Fruit fly (Drosophila melanogaster) whole organism, embryonic: Measurements from ENCODE around the gene nuf.

Experiments
- Ada2b ChIP-seq: fragments of 200-800 bp; sonication (Bioruptor generic); IDR thresholded peaks from 2 replicates; pipeline ENCODE4 v1.3.6; 2022; ENCODE audit warnings: missing biosample characterization, missing genetic modification characterization
- Aef1 ChIP-seq: fragments of 200-800 bp; sonication (Bioruptor generic); IDR thresholded peaks from 3 replicates; pipeline ENCODE4 v1.3.6; 2022; ENCODE audit warnings: missing biosample characterization, missing genetic modification characterization
- BEAF-32 ChIP-seq: fragments of 200-800 bp; sonication (Bioruptor generic); optimal IDR thresholded peaks from 3 replicates; lab custom pipeline; 2017; ENCODE audit warnings: missing biosample characterization, missing genetic modification characterization, mild to moderate bottlenecking, moderate library complexity, missing genetic modification reagents
- CG11723 ChIP-seq: fragments of 200-800 bp; sonication (Bioruptor generic); optimal IDR thresholded peaks from 2 replicates; lab custom pipeline; 2017; ENCODE audit warnings: missing biosample characterization, mild to moderate bottlenecking, missing genetic modification characterization
- CG13624 ChIP-seq: fragments of 200-800 bp; sonication (Bioruptor generic); optimal IDR thresholded peaks from 2 replicates; lab custom pipeline; 2016; ENCODE audit warnings: missing biosample characterization, missing genetic modification characterization
- CG14710 ChIP-seq: fragments of 200-800 bp; sonication (Bioruptor generic); optimal IDR thresholded peaks from 3 replicates; lab custom pipeline; 2019; ENCODE audit warnings: missing biosample characterization, mild to moderate bottlenecking, missing genetic modification characterization, moderate library complexity
- CG14965 ChIP-seq: fragments of 200-800 bp; sonication (Bioruptor generic); optimal IDR thresholded peaks from 2 replicates; lab custom pipeline; 2016; ENCODE audit warnings: missing biosample characterization, missing genetic modification characterization, borderline replicate concordance
- CG18011 ChIP-seq: fragments of 200-800 bp; sonication (Bioruptor generic); optimal IDR thresholded peaks from 2 replicates; lab custom pipeline; 2017; ENCODE audit warnings: missing biosample characterization, missing genetic modification characterization, mild to moderate bottlenecking, moderate library complexity, missing genotype
- CG2129 ChIP-seq: fragments of 200-800 bp; sonication (Bioruptor generic); IDR thresholded peaks from 2 replicates; pipeline ENCODE4 v1.3.6; 2022; ENCODE audit warnings: missing biosample characterization, missing genetic modification characterization; ENCODE audit not compliant: partially characterized antibody
- CG2199 ChIP-seq: fragments of 200-800 bp; sonication (Bioruptor generic); IDR thresholded peaks from 3 replicates; pipeline ENCODE4 v1.3.6; 2022; ENCODE audit warnings: missing biosample characterization, missing genetic modification characterization
- CG30020 ChIP-seq: fragments of 200-800 bp; optimal IDR thresholded peaks from 2 replicates; lab custom pipeline; 2019; ENCODE audit warnings: missing biosample characterization, mild to moderate bottlenecking, missing genetic modification characterization, moderate library complexity
- CG34224 ChIP-seq: fragments of 200-800 bp; sonication (Bioruptor generic); IDR thresholded peaks from 3 replicates; pipeline ENCODE4 v1.3.6; 2022; ENCODE audit warnings: missing biosample characterization, missing genetic modification characterization; ENCODE audit not compliant: partially characterized antibody
- CG4328 ChIP-seq: fragments of 200-800 bp; sonication (Bioruptor generic); optimal IDR thresholded peaks from 3 replicates; lab custom pipeline; 2017; ENCODE audit warnings: missing biosample characterization, missing genetic modification reagents, missing genetic modification characterization
- CG43689 ChIP-seq: fragments of 200-800 bp; sonication (Bioruptor generic); IDR thresholded peaks from 2 replicates; pipeline ENCODE4 v1.3.6; 2022; ENCODE audit warnings: missing biosample characterization, missing genetic modification characterization
- CG4730 ChIP-seq: fragments of 200-800 bp; sonication (Bioruptor generic); IDR thresholded peaks from 2 replicates; pipeline ENCODE4 v1.3.6; 2022; ENCODE audit warnings: missing biosample characterization, missing genetic modification characterization
- CG6175 ChIP-seq: fragments of 200-800 bp; sonication (Bioruptor generic); IDR thresholded peaks from 3 replicates; pipeline ENCODE4 v1.3.6; 2022; ENCODE audit warnings: missing biosample characterization, missing genetic modification characterization
- CG6654 ChIP-seq: fragments of 200-800 bp; sonication (Bioruptor generic); optimal IDR thresholded peaks from 2 replicates; lab custom pipeline; 2017; ENCODE audit warnings: missing biosample characterization, mild to moderate bottlenecking, missing genetic modification characterization
- CG7745 ChIP-seq: fragments of 200-800 bp; sonication (Bioruptor generic); optimal IDR thresholded peaks from 2 replicates; lab custom pipeline; 2018; ENCODE audit warnings: missing biosample characterization, mild to moderate bottlenecking, missing genetic modification characterization, moderate library complexity
- CG8359 ChIP-seq: fragments of 200-800 bp; sonication (Bioruptor generic); optimal IDR thresholded peaks from 2 replicates; lab custom pipeline; 2017; ENCODE audit warnings: missing biosample characterization, mild to moderate bottlenecking, missing genetic modification characterization, borderline replicate concordance
- CG9876 ChIP-seq: fragments of 200-800 bp; sonication (Bioruptor generic); optimal IDR thresholded peaks from 2 replicates; lab custom pipeline; 2016; ENCODE audit warnings: missing biosample characterization, missing genetic modification characterization
- Chrac-16 ChIP-seq: fragments of 200-800 bp; sonication (Bioruptor generic); optimal IDR thresholded peaks from 3 replicates; lab custom pipeline; 2016; ENCODE audit warnings: missing biosample characterization, missing genetic modification characterization
- D19A ChIP-seq: fragments of 200-800 bp; optimal IDR thresholded peaks from 3 replicates; lab custom pipeline; 2019; ENCODE audit warnings: missing biosample characterization, mild to moderate bottlenecking, missing genetic modification characterization, moderate library complexity
- Doc3 ChIP-seq: fragments of 200-800 bp; sonication (Bioruptor generic); IDR thresholded peaks from 3 replicates; pipeline ENCODE4 v1.3.6; 2022; ENCODE audit warnings: missing biosample characterization, missing genetic modification characterization; ENCODE audit not compliant: partially characterized antibody
- Ets97D ChIP-seq: fragments of 200-800 bp; sonication (Bioruptor generic); optimal IDR thresholded peaks from 3 replicates; lab custom pipeline; 2016; ENCODE audit warnings: missing biosample characterization, missing genetic modification characterization
- Gug ChIP-seq: fragments of 200-800 bp; sonication (Bioruptor generic); IDR thresholded peaks from 4 replicates; pipeline ENCODE4 v1.3.6; 2022; ENCODE audit warnings: missing biosample characterization, missing genetic modification characterization
- Hsf ChIP-seq: fragments of 200-800 bp; sonication (Bioruptor generic); optimal IDR thresholded peaks from 3 replicates; lab custom pipeline; 2016; ENCODE audit warnings: missing biosample characterization, missing genetic modification characterization
- Lim3 ChIP-seq: fragments of 200-800 bp; sonication (Bioruptor generic); IDR thresholded peaks from 2 replicates; pipeline ENCODE4 v1.3.6; 2022; ENCODE audit warnings: missing biosample characterization, missing genetic modification characterization
- Meics ChIP-seq: fragments of 200-800 bp; sonication (Bioruptor generic); optimal IDR thresholded peaks from 2 replicates; lab custom pipeline; 2017; ENCODE audit warnings: missing biosample characterization, mild to moderate bottlenecking, missing genetic modification characterization
- Opbp ChIP-seq: fragments of 200-800 bp; sonication (Bioruptor generic); IDR thresholded peaks from 3 replicates; pipeline ENCODE4 v1.3.6; 2022; ENCODE audit warnings: missing biosample characterization, missing genetic modification characterization; ENCODE audit not compliant: partially characterized antibody
- Xbp1 ChIP-seq: fragments of 200-800 bp; sonication (Bioruptor generic); optimal IDR thresholded peaks from 3 replicates; lab custom pipeline; 2016; ENCODE audit warnings: missing biosample characterization, mild to moderate bottlenecking, missing genetic modification characterization
- YL-1 ChIP-seq: fragments of 200-800 bp; sonication (Bioruptor generic); optimal IDR thresholded peaks from 3 replicates; lab custom pipeline; 2017; ENCODE audit warnings: missing biosample characterization, mild to moderate bottlenecking, missing genetic modification characterization
- corto ChIP-seq: fragments of 200-800 bp; sonication (Bioruptor generic); optimal IDR thresholded peaks from 2 replicates; lab custom pipeline; 2016; ENCODE audit warnings: missing biosample characterization, mild to moderate bottlenecking, missing genetic modification characterization, moderate library complexity
- da ChIP-seq: fragments of 200-800 bp; sonication (Bioruptor generic); optimal IDR thresholded peaks from 2 replicates; lab custom pipeline; 2016; ENCODE audit warnings: missing biosample characterization, missing genetic modification characterization
- danr ChIP-seq: fragments of 200-800 bp; sonication (Bioruptor generic); IDR thresholded peaks from 2 replicates; pipeline ENCODE4 v1.3.6; 2022; ENCODE audit warnings: missing biosample characterization, missing genetic modification characterization
- klu ChIP-seq: fragments of 200-800 bp; sonication (Bioruptor generic); IDR thresholded peaks from 2 replicates; pipeline ENCODE4 v1.3.6; 2022; ENCODE audit warnings: missing biosample characterization, missing genetic modification characterization
- phol ChIP-seq: fragments of 200-800 bp; sonication (Bioruptor generic); optimal IDR thresholded peaks from 3 replicates; lab custom pipeline; 2018; ENCODE audit warnings: missing biosample characterization, mild to moderate bottlenecking, missing genetic modification characterization, moderate library complexity
- prd ChIP-seq, 3 experiments: fragments of >200 bp in 2 of 3; fragments of 200-800 bp in 1 of 3; sonication (Bioruptor generic) in 1 of 3; optimal IDR thresholded peaks in 2 of 3; IDR thresholded peaks in 1 of 3; 2 replicates in 2 of 3; 3 replicates in 1 of 3; pipeline versions ENCODE4 v1.3.6 to Lab custom; 2017 to 2022; ENCODE audit warnings: missing biosample characterization in 1 of 3, missing genetic modification characterization in 1 of 3
- rib ChIP-seq: fragments of 200-800 bp; sonication (Bioruptor generic); IDR thresholded peaks from 2 replicates; pipeline ENCODE4 v1.3.6; 2022; ENCODE audit warnings: missing biosample characterization, missing genetic modification characterization
- row ChIP-seq: fragments of 200-800 bp; sonication (Bioruptor generic); IDR thresholded peaks from 3 replicates; pipeline ENCODE4 v1.3.6; 2022; ENCODE audit warnings: missing biosample characterization, missing genetic modification characterization
- schlank ChIP-seq: fragments of 200-800 bp; sonication (Bioruptor generic); optimal IDR thresholded peaks from 2 replicates; lab custom pipeline; 2018; ENCODE audit warnings: missing biosample characterization, mild to moderate bottlenecking, missing genetic modification characterization
- sens ChIP-seq: fragments of 200-800 bp; sonication (Bioruptor generic); peaks from one replicate; lab custom pipeline; 2016; ENCODE audit warnings: missing biosample characterization, missing genetic modification characterization
- sens-2 ChIP-seq: fragments of 200-800 bp; sonication (Bioruptor generic); IDR thresholded peaks from 2 replicates; pipeline ENCODE4 v1.3.6; 2022; ENCODE audit warnings: missing biosample characterization, missing genetic modification characterization
- slp2 ChIP-seq: fragments of 200-800 bp; sonication (Bioruptor generic); optimal IDR thresholded peaks from 2 replicates; lab custom pipeline; 2016; ENCODE audit warnings: missing biosample characterization, missing genetic modification characterization
- tll ChIP-seq, 2 experiments: fragments of 200-800 bp in 1 of 2; fragments of >200 bp in 1 of 2; sonication (Bioruptor generic) in 1 of 2; optimal IDR thresholded peaks; 2 replicates each; lab custom pipeline; 2017 to 2019; ENCODE audit warnings: missing biosample characterization in 2 of 2, missing genetic modification characterization in 2 of 2, mild to moderate bottlenecking in 1 of 2, moderate library complexity in 1 of 2
- unc-4 ChIP-seq: fragments of 200-800 bp; sonication (Bioruptor generic); IDR thresholded peaks from 2 replicates; pipeline ENCODE4 v1.3.6; 2022; ENCODE audit warnings: missing biosample characterization, missing genetic modification characterization; ENCODE audit not compliant: partially characterized antibody
- wdn ChIP-seq: fragments of 200-800 bp; sonication (Bioruptor generic); IDR thresholded peaks from 2 replicates; pipeline ENCODE4 v1.3.6; 2022; ENCODE audit warnings: missing biosample characterization, missing genetic modification characterization
- zen ChIP-seq: fragments of 200-800 bp; sonication (Bioruptor generic); optimal IDR thresholded peaks from 3 replicates; lab custom pipeline; 2018; ENCODE audit warnings: missing biosample characterization, mild to moderate bottlenecking, missing genetic modification characterization, moderate library complexity

Gene nuf

DNA sequence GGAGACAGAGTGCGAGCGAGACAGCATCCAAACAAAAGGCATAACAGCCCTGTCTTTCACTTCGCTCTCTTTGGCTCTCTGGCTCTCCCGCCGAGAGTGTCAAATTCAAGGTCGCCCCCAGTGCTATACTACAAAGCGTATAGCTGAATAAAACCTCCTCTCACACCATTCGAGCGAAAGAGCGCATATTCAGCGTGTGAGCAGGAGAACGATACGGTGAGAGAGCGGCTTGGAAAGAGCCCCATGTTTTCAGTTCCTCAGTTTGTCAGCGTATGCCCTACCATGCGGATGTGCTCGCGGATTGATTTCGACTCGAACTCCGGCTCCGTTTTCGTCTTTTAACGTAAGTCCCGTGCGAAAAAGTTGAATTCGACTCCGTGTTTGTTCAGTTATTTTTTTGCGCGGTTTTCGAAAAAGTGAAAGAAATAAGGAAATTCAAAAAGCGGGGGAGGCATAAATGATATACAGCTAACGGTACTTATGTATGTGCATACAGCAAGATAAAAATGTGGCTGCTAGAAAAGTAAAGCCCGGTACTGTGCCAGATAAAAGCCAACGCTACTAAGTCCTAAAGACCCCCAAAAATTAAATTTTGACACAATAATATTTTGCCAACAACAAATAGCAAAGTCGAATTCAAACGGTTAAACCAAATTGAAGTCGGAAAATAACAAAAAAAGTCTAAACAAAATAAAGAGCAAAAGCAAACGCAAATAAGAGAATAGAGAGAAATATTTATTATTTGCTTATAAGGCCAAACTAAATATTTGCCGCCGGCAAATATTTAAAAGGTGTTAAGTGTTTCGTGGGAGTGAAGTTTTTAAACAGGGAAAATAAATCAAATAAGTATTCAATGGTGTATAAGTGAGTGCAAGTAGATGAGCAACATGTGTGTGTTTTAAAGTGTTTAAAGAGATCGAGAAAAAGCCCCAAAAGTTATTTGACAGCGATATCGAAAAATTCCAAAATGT is 83.7 kb downstream of the nuf start, which contains the start of gene fz (continued):
- TF ChIP-seq prd (optimal IDR thresholded peaks at IDR 0.05; lab: Kevin White, UChicago), result no peak
- no peak for TF ChIP-seq prd (GFP tag; IDR thresholded peaks at IDR 0.05; lab: Robert Waterston, UW)
- no peak for TF ChIP-seq CG2129 (GFP tag; lab: Robert Waterston, UW)
- no peak for TF ChIP-seq BEAF-32
- TF ChIP-seq CG2199 (GFP tag; lab: Robert Waterston, UW), result 0 out of 3 replicates have a peak, but pooled peaks have one; percentile 45
- TF ChIP-seq CG14710, result peak; percentile 36
- peak; percentile 66; the same call in 2 of the 3 replicates for TF ChIP-seq Opbp (GFP tag; lab: Robert Waterston, UW)
- no peak for TF ChIP-seq slp2
- peak; percentile 81 for TF ChIP-seq CG34224 (GFP tag; lab: Robert Waterston, UW)
- TF ChIP-seq Chrac-16 (GFP tag; lab: Kevin White, UChicago), result no peak
- TF ChIP-seq CG43689, result no peak
- TF ChIP-seq CG30020 (tag; lab: Kevin White, UChicago), result no peak
- TF ChIP-seq unc-4 (GFP tag; lab: Robert Waterston, UW), result peak; percentile 63
- TF ChIP-seq phol, result no peak
- TF ChIP-seq Ada2b (GFP tag; lab: Robert Waterston, UW), result no peak
- TF ChIP-seq wdn, result no peak
- no peak for TF ChIP-seq YL-1 (GFP tag; lab: Kevin White, UChicago)
- TF ChIP-seq CG18011 (GFP tag; lab: Kevin White, UChicago), result no peak
- TF ChIP-seq klu, result no peak
- TF ChIP-seq CG11723 (GFP tag; lab: Kevin White, UChicago), result no peak
- no peak for TF ChIP-seq CG6175 (GFP tag; lab: Robert Waterston, UW)
- TF ChIP-seq sens (GFP tag; lab: Kevin White, UChicago), result peak; percentile 77
- TF ChIP-seq CG9876 (GFP tag; lab: Kevin White, UChicago), result no peak
- no peak for TF ChIP-seq CG4730
- peak; percentile 56; the same call in 2 of the 3 replicates for TF ChIP-seq Doc3
- TF ChIP-seq zen (tag; lab: Kevin White, UChicago), result no peak
- TF ChIP-seq tll (GFP tag; optimal IDR thresholded peaks at IDR 0.05; lab: Kevin White, UChicago), result peak in 1 of 2 experiments; percentile 32
- TF ChIP-seq row, result peak; percentile 12; the same call in 1 of the 3 replicates
- TF ChIP-seq rib (GFP tag; lab: Robert Waterston, UW), result peak; percentile 59; the same call in 1 of the 2 replicates
- TF ChIP-seq Aef1 (GFP tag; lab: Robert Waterston, UW), result no peak
- TF ChIP-seq Lim3, result no peak
- no peak for TF ChIP-seq Meics (GFP tag; lab: Kevin White, UChicago)
- no peak; the same call in 3 of the 4 replicates for TF ChIP-seq Gug (GFP tag; lab: Robert Waterston, UW)
- no peak for TF ChIP-seq danr (GFP tag; lab: Robert Waterston, UW)
- TF ChIP-seq CG4328, result no peak
- TF ChIP-seq sens-2 (GFP tag; lab: Robert Waterston, UW), result no peak
- no peak for TF ChIP-seq CG13624 (GFP tag; lab: Kevin White, UChicago)
- TF ChIP-seq D19A (tag; lab: Kevin White, UChicago), result no peak
- TF ChIP-seq Ets97D (GFP tag; lab: Kevin White, UChicago), result no peak
- no peak for TF ChIP-seq Hsf (GFP tag; lab: Kevin White, UChicago)
- peak; percentile 53 for TF ChIP-seq CG7745 (tag; lab: Kevin White, UChicago)
- TF ChIP-seq schlank (tag; lab: Kevin White, UChicago), result no peak
- no peak for TF ChIP-seq CG14965
- TF ChIP-seq da (GFP tag; lab: Kevin White, UChicago), result no peak
- TF ChIP-seq CG8359, result peak; percentile 7
- TF ChIP-seq corto (GFP tag; lab: Kevin White, UChicago), result no peak
- no peak for TF ChIP-seq CG6654
- no peak for TF ChIP-seq Xbp1
